Fruit fly (Drosophila melanogaster) whole organism, embryonic: ENCODE measurements around the gene Mco4.

Source experiments
- Atf3 ChIP-seq: fragments of 200-800 bp; sonication (Bioruptor generic); optimal IDR thresholded peaks from 3 replicates; lab custom pipeline; 2016; ENCODE audit warnings: missing biosample characterization, missing genetic modification characterization
- Bdp1 ChIP-seq: fragments of 200-800 bp; sonication (Bioruptor generic); optimal IDR thresholded peaks from 3 replicates; lab custom pipeline; 2016; ENCODE audit warnings: missing biosample characterization, missing genetic modification characterization
- CG1024 ChIP-seq: fragments of 200-800 bp; sonication (Bioruptor generic); IDR thresholded peaks from 2 replicates; pipeline ENCODE4 v1.3.6; 2022; ENCODE audit warnings: missing biosample characterization, missing genetic modification characterization
- CG10321 ChIP-seq: fragments of 200-800 bp; sonication (Bioruptor generic); IDR thresholded peaks from 2 replicates; pipeline ENCODE4 v1.3.6; 2022; ENCODE audit warnings: missing biosample characterization, missing genetic modification characterization
- CG10462 ChIP-seq: fragments of 200-800 bp; sonication (Bioruptor generic); optimal IDR thresholded peaks from 2 replicates; lab custom pipeline; 2016; ENCODE audit warnings: missing biosample characterization, missing genetic modification characterization
- CG12071 ChIP-seq: fragments of 200-800 bp; sonication (Bioruptor generic); optimal IDR thresholded peaks from 3 replicates; lab custom pipeline; 2018; ENCODE audit warnings: missing biosample characterization, mild to moderate bottlenecking, missing genetic modification characterization
- CG14710 ChIP-seq: fragments of 200-800 bp; sonication (Bioruptor generic); optimal IDR thresholded peaks from 3 replicates; lab custom pipeline; 2019; ENCODE audit warnings: missing biosample characterization, mild to moderate bottlenecking, missing genetic modification characterization, moderate library complexity
- CG15479 ChIP-seq: fragments of 200-800 bp; sonication (Bioruptor generic); optimal IDR thresholded peaks from 3 replicates; lab custom pipeline; 2019; ENCODE audit warnings: missing biosample characterization, mild to moderate bottlenecking, missing genetic modification characterization, moderate library complexity
- CG15696 ChIP-seq: fragments of 200-800 bp; sonication (Bioruptor generic); optimal IDR thresholded peaks from 2 replicates; lab custom pipeline; 2019; ENCODE audit warnings: missing biosample characterization, mild to moderate bottlenecking, missing genetic modification characterization, moderate library complexity
- CG1647 ChIP-seq: fragments of 200-800 bp; sonication (Bioruptor generic); optimal IDR thresholded peaks from 3 replicates; lab custom pipeline; 2016; ENCODE audit warnings: missing biosample characterization, missing genetic modification characterization
- CG2116 ChIP-seq: fragments of 200-800 bp; sonication (Bioruptor generic); optimal IDR thresholded peaks from 3 replicates; lab custom pipeline; 2018; ENCODE audit warnings: missing biosample characterization, mild to moderate bottlenecking, missing genetic modification characterization
- CG32772 ChIP-seq: fragments of 200-800 bp; sonication (Bioruptor generic); IDR thresholded peaks from 2 replicates; pipeline ENCODE4 v1.3.6; 2022; ENCODE audit warnings: missing biosample characterization, missing genetic modification characterization
- CG3726 ChIP-seq: fragments of 200-800 bp; sonication (Bioruptor generic); IDR thresholded peaks from 3 replicates; pipeline ENCODE4, ENCODE4 v1.3.6; 2022; ENCODE audit warnings: missing biosample characterization, missing genetic modification characterization
- CG3847 ChIP-seq: fragments of 200-800 bp; sonication (Bioruptor generic); IDR thresholded peaks from 2 replicates; pipeline ENCODE4 v1.3.6; 2022; ENCODE audit warnings: missing biosample characterization, missing genetic modification characterization
- CG7372 ChIP-seq: fragments of 200-800 bp; sonication (Bioruptor generic); IDR thresholded peaks from 2 replicates; pipeline ENCODE4 v1.3.6; 2022; ENCODE audit warnings: missing biosample characterization, missing genetic modification characterization
- CG8089 ChIP-seq: fragments of 200-800 bp; sonication (Bioruptor generic); optimal IDR thresholded peaks from 3 replicates; lab custom pipeline; 2016; ENCODE audit warnings: missing biosample characterization, missing genetic modification characterization
- CG8290 ChIP-seq, 3 experiments: fragments of 200-800 bp; sonication (Bioruptor generic); optimal IDR thresholded peaks; 2 replicates each; lab custom pipeline; 2016 to 2019; ENCODE audit warnings: missing biosample characterization in 3 of 3, missing genetic modification characterization in 3 of 3, mild to moderate bottlenecking in 2 of 3, moderate library complexity in 1 of 3
- Dbx ChIP-seq: fragments of 200-800 bp; sonication (Bioruptor generic); IDR thresholded peaks from 3 replicates; pipeline ENCODE4 v1.3.6; 2022; ENCODE audit warnings: missing biosample characterization, missing genetic modification characterization
- Deaf1 ChIP-seq: fragments of 200-800 bp; optimal IDR thresholded peaks from 3 replicates; lab custom pipeline; 2019; ENCODE audit warnings: missing biosample characterization, mild to moderate bottlenecking, missing genetic modification characterization, moderate library complexity
- Elba2 ChIP-seq: fragments of 200-800 bp; sonication (Bioruptor generic); optimal IDR thresholded peaks from 3 replicates; lab custom pipeline; 2016; ENCODE audit warnings: missing biosample characterization, missing genetic modification characterization
- H2.0 ChIP-seq: fragments of 200-800 bp; sonication (Bioruptor generic); IDR thresholded peaks from 2 replicates; pipeline ENCODE4 v1.3.6; 2022; ENCODE audit warnings: missing biosample characterization, missing genetic modification characterization
- Hmr ChIP-seq: fragments of 200-800 bp; sonication (Bioruptor generic); optimal IDR thresholded peaks from 3 replicates; lab custom pipeline; 2017; ENCODE audit warnings: mild to moderate bottlenecking, missing biosample characterization, missing genetic modification reagents, missing genetic modification characterization
- Kr ChIP-seq: fragments of 200-800 bp; sonication (Bioruptor generic); optimal IDR thresholded peaks from 2 replicates; lab custom pipeline; 2017; ENCODE audit warnings: missing biosample characterization, mild to moderate bottlenecking, missing genetic modification characterization
- Lim3 ChIP-seq: fragments of 200-800 bp; sonication (Bioruptor generic); IDR thresholded peaks from 2 replicates; pipeline ENCODE4 v1.3.6; 2022; ENCODE audit warnings: missing biosample characterization, missing genetic modification characterization
- Neu2 ChIP-seq: fragments of 200-800 bp; sonication (Bioruptor generic); optimal IDR thresholded peaks from 3 replicates; lab custom pipeline; 2016; ENCODE audit warnings: missing biosample characterization, missing genetic modification characterization, borderline replicate concordance
- Nf-YC ChIP-seq: fragments of 200-800 bp; optimal IDR thresholded peaks from 3 replicates; lab custom pipeline; 2019; ENCODE audit warnings: missing biosample characterization, mild to moderate bottlenecking, missing genetic modification characterization, moderate library complexity
- NfI ChIP-seq: fragments of 200-800 bp; sonication (Bioruptor generic); optimal IDR thresholded peaks from 3 replicates; lab custom pipeline; 2018; ENCODE audit warnings: missing biosample characterization, mild to moderate bottlenecking, missing genetic modification characterization, moderate library complexity
- Opbp ChIP-seq: fragments of 200-800 bp; sonication (Bioruptor generic); IDR thresholded peaks from 3 replicates; pipeline ENCODE4 v1.3.6; 2022; ENCODE audit warnings: missing biosample characterization, missing genetic modification characterization; ENCODE audit not compliant: partially characterized antibody
- Ravus ChIP-seq: fragments of 200-800 bp; sonication (Bioruptor generic); IDR thresholded peaks from 2 replicates; pipeline ENCODE4 v1.3.6; 2022; ENCODE audit warnings: missing biosample characterization, missing genetic modification characterization
- Six4 ChIP-seq: fragments of 200-800 bp; sonication (Bioruptor generic); optimal IDR thresholded peaks from 2 replicates; lab custom pipeline; 2016; ENCODE audit warnings: missing biosample characterization, missing genetic modification characterization
- Sox102F ChIP-seq: fragments of 200-800 bp; sonication (Bioruptor generic); optimal IDR thresholded peaks from 2 replicates; lab custom pipeline; 2018; ENCODE audit warnings: missing biosample characterization, mild to moderate bottlenecking, missing genetic modification characterization, moderate library complexity
- Taf1 ChIP-seq: fragments of 200-800 bp; sonication (Bioruptor generic); IDR thresholded peaks from 2 replicates; pipeline ENCODE4 v1.3.6; 2022; ENCODE audit warnings: missing biosample characterization, missing genetic modification characterization
- Trl ChIP-seq, 3 experiments: fragments of >200 bp in 2 of 3; fragments of 200-800 bp in 1 of 3; sonication (Bioruptor generic) in 1 of 3; optimal IDR thresholded peaks; 2 replicates in 1 of 3; 3 replicates in 2 of 3; lab custom pipeline; 2016 to 2017; ENCODE audit warnings: missing biosample characterization in 1 of 3, missing genetic modification characterization in 1 of 3
- bab2 ChIP-seq: fragments of 200-800 bp; sonication (Bioruptor generic); optimal IDR thresholded peaks from 2 replicates; lab custom pipeline; 2016; ENCODE audit warnings: missing biosample characterization, missing genetic modification characterization
- bsh ChIP-seq, 2 experiments: fragments of 200-800 bp; sonication (Bioruptor generic); optimal IDR thresholded peaks; 2 replicates each; lab custom pipeline; 2017 to 2018; ENCODE audit warnings: mild to moderate bottlenecking in 2 of 2, missing biosample characterization in 2 of 2, missing genetic modification characterization in 2 of 2, moderate library complexity in 1 of 2
- dmrt99B ChIP-seq: fragments of 200-800 bp; sonication (Bioruptor generic); optimal IDR thresholded peaks from 2 replicates; lab custom pipeline; 2018; ENCODE audit warnings: missing biosample characterization, mild to moderate bottlenecking, missing genetic modification characterization, moderate library complexity
- gcm ChIP-seq: fragments of 200-800 bp; sonication (Bioruptor generic); optimal IDR thresholded peaks from 2 replicates; lab custom pipeline; 2019; ENCODE audit warnings: missing biosample characterization, mild to moderate bottlenecking, missing genetic modification characterization, moderate library complexity
- hb ChIP-seq: fragments of 200-800 bp; sonication (Bioruptor generic); IDR thresholded peaks from 3 replicates; pipeline ENCODE4 v1.3.6; 2022; ENCODE audit warnings: missing biosample characterization, missing genetic modification characterization; ENCODE audit not compliant: partially characterized antibody
- hbn ChIP-seq: fragments of 200-800 bp; sonication (Bioruptor generic); IDR thresholded peaks from 2 replicates; pipeline ENCODE4 v1.3.6; 2022; ENCODE audit warnings: missing biosample characterization, missing genetic modification characterization; ENCODE audit not compliant: partially characterized antibody
- nom ChIP-seq: fragments of 200-800 bp; sonication (Bioruptor generic); optimal IDR thresholded peaks from 2 replicates; lab custom pipeline; 2017; ENCODE audit warnings: missing biosample characterization, missing genetic modification characterization, mild to moderate bottlenecking, moderate library complexity, missing genetic modification reagents
- odd ChIP-seq: fragments of 200-800 bp; sonication (Bioruptor generic); optimal IDR thresholded peaks from 2 replicates; lab custom pipeline; 2017; ENCODE audit warnings: missing biosample characterization, mild to moderate bottlenecking, missing genetic modification characterization
- pho ChIP-seq: fragments of 200-800 bp; sonication (Bioruptor generic); optimal IDR thresholded peaks from 2 replicates; lab custom pipeline; 2016; ENCODE audit warnings: missing biosample characterization, missing genetic modification characterization
- ro ChIP-seq: fragments of 200-800 bp; sonication (Bioruptor generic); IDR thresholded peaks from 2 replicates; pipeline ENCODE4 v1.3.6; 2022; ENCODE audit warnings: missing biosample characterization, missing genetic modification characterization
- schlank ChIP-seq: fragments of 200-800 bp; sonication (Bioruptor generic); optimal IDR thresholded peaks from 2 replicates; lab custom pipeline; 2018; ENCODE audit warnings: missing biosample characterization, mild to moderate bottlenecking, missing genetic modification characterization
- sens-2 ChIP-seq: fragments of 200-800 bp; sonication (Bioruptor generic); IDR thresholded peaks from 2 replicates; pipeline ENCODE4 v1.3.6; 2022; ENCODE audit warnings: missing biosample characterization, missing genetic modification characterization
- seq ChIP-seq: fragments of 200-800 bp; sonication (Bioruptor generic); IDR thresholded peaks from 2 replicates; pipeline ENCODE4 v1.3.6; 2022; ENCODE audit warnings: missing biosample characterization, missing genetic modification characterization
- shn ChIP-seq: fragments of 200-800 bp; sonication (Bioruptor generic); optimal IDR thresholded peaks from 3 replicates; lab custom pipeline; 2016; ENCODE audit warnings: missing biosample characterization, missing genetic modification characterization
- trem ChIP-seq: fragments of 200-800 bp; optimal IDR thresholded peaks from 3 replicates; lab custom pipeline; 2019; ENCODE audit warnings: missing biosample characterization, mild to moderate bottlenecking, missing genetic modification characterization, moderate library complexity
- zf30C ChIP-seq: fragments of 200-800 bp; sonication (Bioruptor generic); optimal IDR thresholded peaks from 3 replicates; lab custom pipeline; 2018; ENCODE audit warnings: missing biosample characterization, mild to moderate bottlenecking, missing genetic modification characterization

Mco4 gene

DNA sequence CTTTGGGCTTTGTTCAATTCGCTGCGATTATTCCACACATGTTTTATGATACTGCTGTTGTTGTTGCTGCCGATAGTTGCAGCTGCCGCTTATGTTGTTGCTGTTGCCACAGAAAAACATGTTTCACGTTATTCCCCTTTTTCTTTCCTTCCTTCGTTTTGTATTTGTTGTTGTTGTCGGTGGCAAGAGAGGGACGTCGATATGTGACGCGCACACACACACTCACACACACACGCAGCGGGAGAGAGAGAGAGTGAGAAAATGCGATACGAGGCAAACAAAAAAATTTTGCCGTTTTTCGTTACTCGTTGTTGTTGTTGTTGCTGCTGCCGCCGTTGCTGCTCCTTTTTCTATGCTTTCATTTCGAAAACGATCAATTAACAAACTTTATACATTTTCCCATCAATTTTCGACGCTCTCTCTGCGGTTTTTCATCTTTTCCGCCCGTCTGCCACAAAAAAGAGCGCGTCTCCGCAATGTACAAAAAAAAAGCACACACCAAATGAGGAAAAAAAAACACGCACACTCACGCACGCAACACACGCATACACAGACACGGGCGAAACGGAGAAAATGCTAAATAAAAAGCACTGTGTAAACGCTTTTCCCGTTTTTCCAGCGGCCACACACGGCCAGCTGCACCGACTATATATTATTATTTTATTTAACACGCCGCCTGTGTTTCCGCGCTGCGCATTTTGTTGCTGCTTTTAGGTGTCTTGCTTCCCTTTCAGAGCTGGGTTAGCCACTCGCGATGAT is 30.7 kb upstream of the Mco4 start (continued):
- TF ChIP-seq seq (GFP tag; lab: Robert Waterston, UW): no peak
- TF ChIP-seq CG10462: no peak
- no peak for TF ChIP-seq sens-2 (GFP tag; lab: Robert Waterston, UW)
- TF ChIP-seq CG1647 (GFP tag; lab: Kevin White, UChicago): no peak
- TF ChIP-seq CG14710 (tag; lab: Kevin White, UChicago): no peak
- TF ChIP-seq CG12071 (GFP tag; lab: Kevin White, UChicago): no peak
- TF ChIP-seq ro: no peak
- TF ChIP-seq Neu2 (GFP tag; lab: Kevin White, UChicago): no peak
- no peak for TF ChIP-seq bab2 (GFP tag; lab: Kevin White, UChicago)
- TF ChIP-seq dmrt99B (tag; lab: Kevin White, UChicago): no peak
- TF ChIP-seq Kr: no peak
- no peak for TF ChIP-seq CG1024 (GFP tag; lab: Robert Waterston, UW)
- no peak for TF ChIP-seq Ravus (GFP tag; lab: Robert Waterston, UW)
- no peak for TF ChIP-seq hb (GFP tag; lab: Robert Waterston, UW)
- TF ChIP-seq Bdp1 (GFP tag; lab: Kevin White, UChicago): no peak
- TF ChIP-seq nom: peak; percentile 95
- TF ChIP-seq Atf3 (GFP tag; lab: Kevin White, UChicago): no peak
- TF ChIP-seq Opbp (GFP tag; lab: Robert Waterston, UW): no peak
- no peak for TF ChIP-seq Hmr
- 0 out of 2 replicates have a peak, but pooled peaks have one; percentile 36 for TF ChIP-seq CG32772 (GFP tag; lab: Robert Waterston, UW)
- no peak for TF ChIP-seq CG15696 (tag; lab: Kevin White, UChicago)
- TF ChIP-seq Elba2 (GFP tag; lab: Kevin White, UChicago): no peak
- peak; percentile 15 for TF ChIP-seq Nf-YC (tag; lab: Kevin White, UChicago)
- no peak for TF ChIP-seq hbn (GFP tag; lab: Robert Waterston, UW)
- no peak for TF ChIP-seq Sox102F (GFP tag; lab: Kevin White, UChicago)
- TF ChIP-seq CG10321 (GFP tag; lab: Robert Waterston, UW): peak; percentile 91
- TF ChIP-seq gcm: no peak
- peak; percentile 52 to 87 for TF ChIP-seq Trl (optimal IDR thresholded peaks at IDR 0.05; lab: Kevin White, UChicago)
- peak; percentile 18 for TF ChIP-seq Trl (GFP tag; optimal IDR thresholded peaks at IDR 0.05; lab: Kevin White, UChicago)
- no peak for TF ChIP-seq schlank
- TF ChIP-seq CG3726 (GFP tag; lab: Robert Waterston, UW): no peak
- TF ChIP-seq odd (GFP tag; lab: Kevin White, UChicago): no peak
- no peak for TF ChIP-seq CG8290 (GFP tag; optimal IDR thresholded peaks at IDR 0.05; lab: Kevin White, UChicago)
- no peak for TF ChIP-seq CG8290 (tag; optimal IDR thresholded peaks at IDR 0.05; lab: Kevin White, UChicago)
- no peak for TF ChIP-seq trem (tag; lab: Kevin White, UChicago)
- TF ChIP-seq Deaf1: no peak
- no peak for TF ChIP-seq pho (GFP tag; lab: Kevin White, UChicago)
- no peak for TF ChIP-seq Taf1 (GFP tag; lab: Robert Waterston, UW)
- no peak for TF ChIP-seq NfI
- no peak for TF ChIP-seq CG8089
- TF ChIP-seq Lim3 (GFP tag; lab: Robert Waterston, UW): no peak
- no peak for TF ChIP-seq shn (GFP tag; lab: Kevin White, UChicago)
- no peak for TF ChIP-seq zf30C
- TF ChIP-seq bsh (GFP tag; optimal IDR thresholded peaks at IDR 0.05; lab: Kevin White, UChicago): peak in 1 of 2 experiments; percentile 81
- no peak for TF ChIP-seq Dbx (GFP tag; lab: Robert Waterston, UW)
- TF ChIP-seq Six4 (GFP tag; lab: Kevin White, UChicago): no peak
- no peak for TF ChIP-seq CG7372 (GFP tag; lab: Robert Waterston, UW)
- no peak for TF ChIP-seq CG2116
- TF ChIP-seq CG3847 (GFP tag; lab: Robert Waterston, UW): no peak
- no peak for TF ChIP-seq CG15479
- TF ChIP-seq H2.0 (GFP tag; lab: Robert Waterston, UW): no peak
